Fruit fly (Drosophila melanogaster): ENCODE data around the gene stol.
"Not testable (repeated sequence)": the region's sequence is repeated elsewhere in the genome, so short reads cannot be mapped to it uniquely, and the experiment has no call there.

stol gene

dm6 chr2L:15731687-15732086 lies 13.6 kb upstream of the stol start:
- TF ChIP-seq CG11617 (GFP tag; optimal IDR thresholded peaks at IDR 0.05) (no peak), ovo (GFP tag; optimal IDR thresholded peaks at IDR 0.05) (no peak), cic (GFP tag; optimal IDR thresholded peaks at IDR 0.05) (no peak), CG7045 (GFP tag; optimal IDR thresholded peaks at IDR 0.05) (no peak), toe (GFP tag; optimal IDR thresholded peaks at IDR 0.05) (no peak), bab1 (GFP tag; optimal IDR thresholded peaks at IDR 0.05) (no peak), CG14711 (tag; optimal IDR thresholded peaks at IDR 0.05) (no peak), Clk (GFP tag; optimal IDR thresholded peaks at IDR 0.05) (no peak), Hr96 (GFP tag; optimal IDR thresholded peaks at IDR 0.05) (no peak), CG5204 (GFP tag; optimal IDR thresholded peaks at IDR 0.05) (no peak), CG7101 (tag; optimal IDR thresholded peaks at IDR 0.05) (no peak), Crg-1 (GFP tag; optimal IDR thresholded peaks at IDR 0.05) (no peak), CG33017 (tag; optimal IDR thresholded peaks at IDR 0.05) (no peak)

dm6 chr2L:15710999-15711398 lies 7.1 kb downstream of the stol start, which contains the start of gene CG43924:
TSS of gene CG43924 (minus strand) at chr2L:15711099.
- not testable (repeated sequence) for TF ChIP-seq cic, bab1, Mnt (GFP tag; optimal IDR thresholded peaks at IDR 0.05)

- TF ChIP-seq CG12768, pad, bab1 (GFP tag; optimal IDR thresholded peaks at IDR 0.05): not testable (repeated sequence)
These were observed 13.2 kb downstream of the stol start, which contains the start of gene CG31827 for dm6 chr2L:15704871-15705270. TSS of gene CG31827 (plus strand) at chr2L:15705171.

dm6 chr2L:15695738-15696137 lies 22.3 kb downstream of the stol start, which contains the start of gene CG31780:
TSS of gene CG31780 (plus strand) at chr2L:15696038.
- TF ChIP-seq CG33017 (tag; optimal IDR thresholded peaks at IDR 0.05); tj (GFP tag; optimal IDR thresholded peaks at IDR 0.05); CG12768 (GFP tag; optimal IDR thresholded peaks at IDR 0.05): not testable (repeated sequence)

dm6 chr2L:15694371-15694770 lies 23.7 kb downstream of the stol start, which contains the start of gene CG44140:
TSS of gene CG44140 (minus strand) at chr2L:15694471.
- TF ChIP-seq CG7045, bab1, Crg-1 (GFP tag; optimal IDR thresholded peaks at IDR 0.05): not testable (repeated sequence)

dm6 chr2L:15676002-15676401 lies 42.1 kb downstream of the stol start, which contains the start of gene CG43923:
TSS of gene CG43923 (minus strand) at chr2L:15676102.
- TF ChIP-seq CG5204 (GFP tag; optimal IDR thresholded peaks at IDR 0.05); CG7101 (tag; optimal IDR thresholded peaks at IDR 0.05); Crg-1 (GFP tag; optimal IDR thresholded peaks at IDR 0.05): not testable (repeated sequence)

- TF ChIP-seq cic, pad, CG11617 (GFP tag; optimal IDR thresholded peaks at IDR 0.05): not testable (repeated sequence)
These were observed 48.2 kb downstream of the stol start, which contains the start of gene CG18478 for dm6 chr2L:15669874-15670273. TSS of gene CG18478 (plus strand) at chr2L:15670174.

dm6 chr2L:15660741-15661140 lies 57.3 kb downstream of the stol start, which contains the start of gene CG18477:
TSS of gene CG18477 (plus strand) at chr2L:15661041.
- not testable (repeated sequence) for TF ChIP-seq Clk, CG1620, CG5204 (GFP tag; optimal IDR thresholded peaks at IDR 0.05)

dm6 chr2L:15659374-15659773 lies 58.7 kb downstream of the stol start, which contains the start of gene CG44141:
TSS of gene CG44141 (minus strand) at chr2L:15659474.
- TF ChIP-seq CG5204, CG1620, tj (GFP tag; optimal IDR thresholded peaks at IDR 0.05): not testable (repeated sequence)

Measured in whole organism, adult.